Fruit fly (Drosophila melanogaster) whole organism: ENCODE measurements around the gene CG44325.

Experiments
- CG8478 ChIP-seq: fragments of >200 bp; optimal IDR thresholded peaks from 2 replicates; lab custom pipeline; 2018; ENCODE audit warnings: inconsistent platforms
- Dll ChIP-seq: fragments of >200 bp; optimal IDR thresholded peaks from 2 replicates; lab custom pipeline; 2017
- EcR ChIP-seq, 2 experiments: fragments of >200 bp; optimal IDR thresholded peaks; 2 replicates each; lab custom pipeline; 2017; ENCODE audit warnings: missing biosample characterization in 2 of 2, missing genetic modification characterization in 2 of 2, missing genetic modification reagents in 2 of 2
- psq ChIP-seq: fragments of >200 bp; optimal IDR thresholded peaks from 2 replicates; lab custom pipeline; 2017
- usp ChIP-seq: fragments of >200 bp; optimal IDR thresholded peaks from 2 replicates; lab custom pipeline; 2017; ENCODE audit warnings: missing biosample characterization, missing genetic modification characterization, mixed read lengths

DNA sequence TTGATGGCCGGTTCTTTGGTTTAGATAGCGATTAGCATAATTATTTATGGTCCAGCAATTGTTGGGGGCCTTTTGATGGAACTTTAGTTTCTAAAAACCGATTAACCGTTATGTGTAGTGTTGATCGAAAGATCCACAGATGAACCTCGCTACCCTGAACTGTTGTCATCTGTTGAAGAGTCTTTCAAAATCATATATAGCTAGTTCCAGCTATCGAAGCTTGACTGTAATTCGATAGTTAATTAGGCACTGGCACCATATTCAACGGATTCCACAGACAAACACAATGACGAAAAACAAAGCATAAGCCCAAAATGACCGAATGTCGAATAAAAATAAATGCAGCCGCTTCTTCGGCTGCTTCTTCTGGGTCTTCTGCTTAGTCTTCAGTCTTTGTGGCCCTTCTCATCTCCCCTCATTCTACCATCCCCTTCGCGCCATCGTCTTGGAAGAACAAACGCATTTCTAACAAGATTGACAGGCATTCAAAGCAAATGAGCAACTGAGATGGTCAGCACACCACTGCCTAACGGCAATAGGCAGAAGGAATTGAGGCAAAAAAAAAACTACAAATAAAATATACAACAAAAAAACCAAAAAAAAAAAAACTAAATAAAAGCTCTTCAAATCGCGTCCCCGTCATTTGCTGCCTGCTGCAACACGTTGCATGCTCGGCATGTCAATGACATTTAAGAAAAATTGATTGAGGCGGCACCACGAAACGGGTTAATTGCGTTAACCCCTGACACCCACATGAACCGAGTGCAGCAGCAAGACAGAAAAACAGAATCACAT lies 34.4 kb downstream of the CG44325 start:
- no peak for TF ChIP-seq psq (lab: Kevin White, UChicago)
- TF ChIP-seq Dll (lab: Kevin White, UChicago) = no peak
- no peak for TF ChIP-seq CG8478 (lab: Kevin White, UChicago)
- TF ChIP-seq usp (GFP tag; lab: Kevin White, UChicago) = no peak
- TF ChIP-seq EcR (GFP tag; optimal IDR thresholded peaks at IDR 0.05; lab: Kevin White, UChicago) = no peak
